Worm (Caenorhabditis elegans): ENCODE measurements around the gene col-14.

- TF ChIP-seq ets-5 (GFP tag; IDR thresholded peaks at IDR 0.05): no peak
- TF ChIP-seq egl-13 (tag; optimal IDR thresholded peaks at IDR 0.05): no peak
Observed at ce11 chrIV:7736616-7737015, 16.6 kb upstream of the col-14 start.
